Worm (Caenorhabditis elegans) whole organism, late embryonic: ENCODE data around the gene chtb-3.

Source experiments
- C08G9.2 ChIP-seq: sonication (generic microtip); optimal IDR thresholded peaks from 2 replicates; lab custom pipeline; 2016; ENCODE audit warnings: mild to moderate bottlenecking, missing genetic modification characterization, moderate library complexity, missing compliant biosample characterization
- C38D4.7 ChIP-seq: fragments of 200-800 bp; sonication (Bioruptor generic); optimal IDR thresholded peaks from 2 replicates; lab custom pipeline; 2018; ENCODE audit warnings: mild to moderate bottlenecking, missing genetic modification characterization, moderate library complexity, missing compliant biosample characterization
- F13H6.1 ChIP-seq: sonication (generic microtip); optimal IDR thresholded peaks from 2 replicates; lab custom pipeline; 2016; ENCODE audit warnings: missing genetic modification characterization, missing compliant biosample characterization
- K02D7.2 ChIP-seq: sonication (generic microtip); optimal IDR thresholded peaks from 2 replicates; lab custom pipeline; 2017; ENCODE audit warnings: mild to moderate bottlenecking, missing genetic modification characterization, missing compliant biosample characterization
- K09A11.1 ChIP-seq: sonication (generic microtip); optimal IDR thresholded peaks from 2 replicates; lab custom pipeline; 2017; ENCODE audit warnings: antibody characterized with exemption, mild to moderate bottlenecking, missing genetic modification characterization, missing compliant biosample characterization; ENCODE audit not compliant: insufficient read depth
- T23F11.4 ChIP-seq: fragments of 200-800 bp; sonication (Bioruptor generic); optimal IDR thresholded peaks from 2 replicates; lab custom pipeline; 2018; ENCODE audit warnings: mild to moderate bottlenecking, missing genetic modification characterization, missing compliant biosample characterization
- ama-1 ChIP-seq: fragments of 150-350 bp; optimal IDR thresholded peaks from 2 replicates; lab custom pipeline; 2014
- ceh-14 ChIP-seq: sonication (generic microtip); optimal IDR thresholded peaks from 2 replicates; lab custom pipeline; 2016; ENCODE audit warnings: missing genotype, missing genetic modification characterization, missing compliant biosample characterization
- ceh-18 ChIP-seq: sonication (generic microtip); optimal IDR thresholded peaks from 2 replicates; lab custom pipeline; 2016; ENCODE audit warnings: missing genetic modification characterization, missing compliant biosample characterization
- ceh-22 ChIP-seq: sonication (generic microtip); optimal IDR thresholded peaks from 2 replicates; lab custom pipeline; 2017; ENCODE audit warnings: missing biosample characterization, missing genetic modification characterization
- ceh-24 ChIP-seq: sonication (generic microtip); optimal IDR thresholded peaks from 2 replicates; lab custom pipeline; 2016; ENCODE audit warnings: mild to moderate bottlenecking, missing genetic modification characterization, missing compliant biosample characterization
- ceh-30 ChIP-seq: fragments of 150-350 bp; optimal IDR thresholded peaks from 2 replicates; lab custom pipeline; 2014; ENCODE audit warnings: missing biosample characterization, missing genetic modification characterization
- ceh-34 ChIP-seq: sonication (generic microtip); optimal IDR thresholded peaks from 2 replicates; lab custom pipeline; 2016; ENCODE audit warnings: mild to moderate bottlenecking, missing genetic modification characterization, missing compliant biosample characterization
- ceh-48 ChIP-seq: sonication (generic microtip); optimal IDR thresholded peaks from 2 replicates; lab custom pipeline; 2016; ENCODE audit warnings: missing genetic modification characterization, inconsistent platforms, missing compliant biosample characterization
- ceh-6 ChIP-seq: fragments of 200-800 bp; sonication (Bioruptor generic); optimal IDR thresholded peaks from 2 replicates; lab custom pipeline; 2018; ENCODE audit warnings: mild to moderate bottlenecking, missing genetic modification characterization, missing compliant biosample characterization
- ceh-9 ChIP-seq: sonication (generic microtip); optimal IDR thresholded peaks from 2 replicates; lab custom pipeline; 2016; ENCODE audit warnings: mild to moderate bottlenecking, missing genetic modification characterization, inconsistent platforms, missing compliant biosample characterization
- che-1 ChIP-seq: sonication (generic microtip); optimal IDR thresholded peaks from 2 replicates; lab custom pipeline; 2016; ENCODE audit warnings: mild to moderate bottlenecking, missing genetic modification characterization, missing compliant biosample characterization
- dve-1 ChIP-seq: sonication (generic microtip); optimal IDR thresholded peaks from 2 replicates; lab custom pipeline; 2017; ENCODE audit warnings: antibody characterized with exemption, mild to moderate bottlenecking, missing genetic modification characterization, missing compliant biosample characterization
- elt-2 ChIP-seq: sonication (generic microtip); optimal IDR thresholded peaks from 2 replicates; lab custom pipeline; 2016; ENCODE audit warnings: missing genetic modification reagents, missing genetic modification characterization, missing compliant biosample characterization
- ets-4 ChIP-seq: sonication (generic microtip); optimal IDR thresholded peaks from 2 replicates; lab custom pipeline; 2016; ENCODE audit warnings: missing genetic modification characterization, missing compliant biosample characterization
- fax-1 ChIP-seq: sonication (generic microtip); optimal IDR thresholded peaks from 2 replicates; lab custom pipeline; 2016; ENCODE audit warnings: missing genotype, missing genetic modification characterization, missing compliant biosample characterization
- gmeb-2 ChIP-seq: sonication (generic microtip); optimal IDR thresholded peaks from 2 replicates; lab custom pipeline; 2016; ENCODE audit warnings: missing genetic modification characterization, inconsistent platforms, missing compliant biosample characterization
- hlh-13 ChIP-seq: fragments of 200-800 bp; sonication (Bioruptor generic); optimal IDR thresholded peaks from 2 replicates; lab custom pipeline; 2018; ENCODE audit warnings: mild to moderate bottlenecking, missing genetic modification characterization, missing compliant biosample characterization
- hlh-30 ChIP-seq: sonication (generic microtip); optimal IDR thresholded peaks from 2 replicates; lab custom pipeline; 2017; ENCODE audit warnings: antibody characterized with exemption, missing genetic modification characterization, missing compliant biosample characterization; ENCODE audit not compliant: insufficient read depth
- hlh-6 ChIP-seq: sonication (generic microtip); optimal IDR thresholded peaks from 2 replicates; lab custom pipeline; 2016; ENCODE audit warnings: missing genotype, missing genetic modification characterization, missing compliant biosample characterization
- hlh-8 ChIP-seq: sonication (generic microtip); optimal IDR thresholded peaks from 2 replicates; lab custom pipeline; 2016; ENCODE audit warnings: missing genotype, missing genetic modification characterization, missing compliant biosample characterization
- lin-11 ChIP-seq: fragments of 200-800 bp; sonication (Bioruptor generic); optimal IDR thresholded peaks from 2 replicates; lab custom pipeline; 2018; ENCODE audit warnings: mild to moderate bottlenecking, missing genetic modification characterization, missing compliant biosample characterization
- madf-2 ChIP-seq: sonication (generic microtip); optimal IDR thresholded peaks from 2 replicates; lab custom pipeline; 2017; ENCODE audit warnings: missing genetic modification characterization, missing compliant biosample characterization
- mec-3 ChIP-seq: sonication (generic microtip); optimal IDR thresholded peaks from 2 replicates; lab custom pipeline; 2016; ENCODE audit warnings: borderline replicate concordance, missing genetic modification characterization, missing compliant biosample characterization
- nhr-11 ChIP-seq: fragments of 150-350 bp; optimal IDR thresholded peaks from 2 replicates; lab custom pipeline; 2014; ENCODE audit warnings: missing biosample characterization, missing genetic modification characterization
- nhr-232 ChIP-seq: sonication (generic microtip); optimal IDR thresholded peaks from 2 replicates; lab custom pipeline; 2016; ENCODE audit warnings: missing genetic modification characterization, missing compliant biosample characterization
- npax-4 ChIP-seq: sonication (generic microtip); optimal IDR thresholded peaks from 2 replicates; lab custom pipeline; 2016; ENCODE audit warnings: missing genetic modification characterization, missing compliant biosample characterization
- odd-2 ChIP-seq: sonication (generic microtip); optimal IDR thresholded peaks from 2 replicates; lab custom pipeline; 2017; ENCODE audit warnings: antibody characterized with exemption, mild to moderate bottlenecking, missing genetic modification characterization, missing compliant biosample characterization
- pag-3 ChIP-seq: sonication (generic microtip); optimal IDR thresholded peaks from 2 replicates; lab custom pipeline; 2016; ENCODE audit warnings: missing compliant biosample characterization, missing genetic modification characterization, borderline replicate concordance
- pha-2 ChIP-seq: sonication (generic microtip); optimal IDR thresholded peaks from 2 replicates; lab custom pipeline; 2017; ENCODE audit warnings: mild to moderate bottlenecking, missing genetic modification characterization, missing compliant biosample characterization
- pqm-1 ChIP-seq: sonication (generic microtip); optimal IDR thresholded peaks from 2 replicates; lab custom pipeline; 2016; ENCODE audit warnings: missing genetic modification characterization, missing compliant biosample characterization
- pros-1 ChIP-seq: fragments of 150-350 bp; optimal IDR thresholded peaks from 2 replicates; lab custom pipeline; 2014; ENCODE audit warnings: missing biosample characterization, missing genetic modification reagents, missing genetic modification characterization
- ref-2 ChIP-seq: sonication (generic microtip); optimal IDR thresholded peaks from 2 replicates; lab custom pipeline; 2016; ENCODE audit warnings: missing genetic modification characterization, missing compliant biosample characterization
- rnt-1 ChIP-seq: sonication (generic microtip); optimal IDR thresholded peaks from 2 replicates; lab custom pipeline; 2016; ENCODE audit warnings: missing genetic modification characterization, missing compliant biosample characterization
- sdc-2 ChIP-seq: sonication (generic microtip); optimal IDR thresholded peaks from 2 replicates; lab custom pipeline; 2016; ENCODE audit warnings: missing genotype, missing genetic modification characterization, missing compliant biosample characterization
- sox-2 ChIP-seq: fragments of 200-800 bp; sonication (Bioruptor generic); IDR thresholded peaks from 2 replicates; pipeline ENCODE4 v1.3.6; 2022; ENCODE audit warnings: missing genetic modification reagents, missing genetic modification characterization, missing compliant biosample characterization
- sox-4 ChIP-seq: sonication (generic microtip); optimal IDR thresholded peaks from 2 replicates; lab custom pipeline; 2017; ENCODE audit warnings: mild to moderate bottlenecking, missing genetic modification characterization, inconsistent platforms, missing compliant biosample characterization
- syd-9 ChIP-seq: sonication (generic microtip); optimal IDR thresholded peaks from 2 replicates; lab custom pipeline; 2016; ENCODE audit warnings: mild to moderate bottlenecking, missing genetic modification characterization, moderate library complexity, missing compliant biosample characterization
- tbx-7 ChIP-seq: sonication (generic microtip); optimal IDR thresholded peaks from 2 replicates; lab custom pipeline; 2016; ENCODE audit warnings: missing genotype, missing genetic modification characterization, missing compliant biosample characterization
- ttx-3 ChIP-seq: sonication (generic microtip); optimal IDR thresholded peaks from 2 replicates; lab custom pipeline; 2016; ENCODE audit warnings: missing genetic modification reagents, missing genetic modification characterization, missing compliant biosample characterization
- unc-3 ChIP-seq, 2 experiments: fragments of 200-800 bp in 1 of 2; sonication (Bioruptor generic) in 1 of 2; sonication (generic microtip) in 1 of 2; conservative IDR thresholded peaks in 1 of 2; optimal IDR thresholded peaks in 1 of 2; 2 replicates each; pipeline versions ENCODE4 v1.3.6 to Lab custom; 2016 to 2022; ENCODE audit warnings: missing compliant biosample characterization in 2 of 2, missing genetic modification characterization in 2 of 2, missing genetic modification reagents in 1 of 2
- unc-42 ChIP-seq: sonication (generic microtip); optimal IDR thresholded peaks from 2 replicates; lab custom pipeline; 2016; ENCODE audit warnings: missing genotype, missing genetic modification characterization, missing compliant biosample characterization
- unc-55 ChIP-seq: sonication (generic microtip); optimal IDR thresholded peaks from 2 replicates; lab custom pipeline; 2017; ENCODE audit warnings: missing biosample characterization, missing genetic modification reagents, missing genetic modification characterization
- ztf-16 ChIP-seq: sonication (generic microtip); optimal IDR thresholded peaks from 2 replicates; lab custom pipeline; 2017; ENCODE audit warnings: missing genetic modification characterization, missing compliant biosample characterization

chtb-3 gene

ce11 chrX:6289038-6289437 lies 30.4 kb downstream of the chtb-3 start:
- no peak for TF ChIP-seq hlh-30
- TF ChIP-seq ceh-14 (tag; lab: Kevin White, UChicago), result no peak
- TF ChIP-seq T23F11.4 (GFP tag; lab: Kevin White, UChicago), result no peak
- no peak for TF ChIP-seq ceh-18
- no peak for TF ChIP-seq tbx-7 (tag; lab: Kevin White, UChicago)
- no peak for TF ChIP-seq hlh-6 (tag; lab: Kevin White, UChicago)
- TF ChIP-seq che-1, result no peak
- no peak for TF ChIP-seq dve-1 (tag; lab: Kevin White, UChicago)
- TF ChIP-seq sdc-2 (tag; lab: Kevin White, UChicago), result no peak
- no peak for TF ChIP-seq fax-1 (tag; lab: Kevin White, UChicago)
- no peak for TF ChIP-seq ztf-16 (tag; lab: Kevin White, UChicago)
- no peak for TF ChIP-seq madf-2 (tag; lab: Kevin White, UChicago)
- TF ChIP-seq pag-3, result no peak
- TF ChIP-seq syd-9 (tag; lab: Kevin White, UChicago), result no peak
- no peak for TF ChIP-seq pha-2
- no peak for TF ChIP-seq ref-2 (tag; lab: Kevin White, UChicago)

DNA sequence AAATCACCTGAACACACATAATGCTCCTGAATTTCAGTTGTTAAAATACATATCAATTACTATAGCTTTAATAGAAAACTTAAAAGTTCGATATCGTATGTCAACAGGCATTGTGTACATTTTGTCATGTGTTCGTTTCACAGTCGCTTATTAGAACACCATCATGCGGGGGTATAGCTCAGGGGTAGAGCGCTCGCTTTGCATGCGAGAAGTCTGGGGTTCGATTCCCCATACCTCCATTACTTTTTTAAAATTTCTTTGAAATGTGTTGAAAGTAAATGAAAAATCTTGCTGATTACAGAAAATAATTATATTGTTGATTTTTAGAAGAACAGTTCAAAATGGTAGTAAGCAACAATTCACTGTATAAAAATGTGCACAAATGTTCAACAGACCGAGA lies 33.3 kb downstream of the chtb-3 start:
- TF ChIP-seq pros-1 (no peak), hlh-6 (tag; lab: Kevin White, UChicago) (no peak), unc-42 (no peak), ztf-16 (tag; lab: Kevin White, UChicago) (no peak), sox-2 (no peak), ama-1 (lab: Kevin White, UChicago) (no peak), nhr-11 (no peak), ceh-34 (tag; lab: Kevin White, UChicago) (no peak), elt-2 (peak; percentile 19), K09A11.1 (tag; lab: Kevin White, UChicago) (peak; percentile 43), tbx-7 (tag; lab: Kevin White, UChicago) (no peak), unc-3 (GFP tag; conservative IDR thresholded peaks at IDR 0.05; lab: Robert Waterston, UW) (no peak), unc-3 (tag; optimal IDR thresholded peaks at IDR 0.05; lab: Kevin White, UChicago) (no peak), ceh-9 (no peak), ceh-18 (no peak), fax-1 (tag; lab: Kevin White, UChicago) (no peak), unc-55 (no peak), ceh-6 (GFP tag; lab: Kevin White, UChicago) (no peak), ttx-3 (tag; lab: Kevin White, UChicago) (peak; percentile 9), ceh-22 (no peak), hlh-13 (GFP tag; lab: Kevin White, UChicago) (no peak), C38D4.7 (GFP tag; lab: Kevin White, UChicago) (peak; percentile 28), odd-2 (tag; lab: Kevin White, UChicago) (peak; percentile 23), ceh-24 (tag; lab: Kevin White, UChicago) (no peak), hlh-30 (peak; percentile 14), mec-3 (tag; lab: Kevin White, UChicago) (no peak), F13H6.1 (no peak), sdc-2 (tag; lab: Kevin White, UChicago) (peak; percentile 42), ceh-48 (peak; percentile 5), nhr-232 (tag; lab: Kevin White, UChicago) (peak; percentile 30), ref-2 (tag; lab: Kevin White, UChicago) (no peak), ets-4 (tag; lab: Kevin White, UChicago) (no peak), sox-4 (tag; lab: Kevin White, UChicago) (no peak), hlh-8 (no peak), syd-9 (tag; lab: Kevin White, UChicago) (no peak), npax-4 (no peak), C08G9.2 (tag; lab: Kevin White, UChicago) (no peak), rnt-1 (tag; lab: Kevin White, UChicago) (no peak), K02D7.2 (no peak), che-1 (peak; percentile 36), pqm-1 (tag; lab: Kevin White, UChicago) (no peak), lin-11 (tag; lab: Kevin White, UChicago) (peak; percentile 18), madf-2 (tag; lab: Kevin White, UChicago) (no peak), ceh-30 (tag; lab: Kevin White, UChicago) (no peak), gmeb-2 (tag; lab: Kevin White, UChicago) (no peak)
